Fruit fly (Drosophila melanogaster): ENCODE measurements around the gene CG6168.

CG6168 gene

DNA sequence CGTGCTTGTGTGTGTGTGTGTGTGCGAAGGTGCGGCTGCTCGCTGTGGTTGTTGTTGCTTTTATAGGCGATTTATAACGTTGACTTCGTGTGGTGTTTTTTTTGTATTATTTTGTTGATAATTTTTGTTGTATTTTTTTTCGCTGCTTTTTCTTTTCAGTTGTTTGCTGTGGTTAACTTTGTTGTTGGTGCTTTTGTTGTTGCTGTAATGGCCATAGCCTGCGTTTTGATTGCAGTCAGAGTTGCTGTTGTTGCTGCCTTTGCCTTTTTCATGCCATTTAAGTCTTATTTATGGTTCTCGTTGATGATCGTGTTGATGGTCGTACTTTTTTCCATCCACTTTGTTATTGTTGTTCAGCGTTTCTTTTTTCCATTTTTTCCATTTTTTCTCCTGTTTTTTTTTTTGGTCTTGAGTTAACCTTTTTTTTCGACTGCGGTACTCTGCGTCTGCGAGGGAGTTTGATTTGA lies 3.1 kb upstream of the CG6168 start:
- TF ChIP-seq CG34367 (tag; optimal IDR thresholded peaks at IDR 0.05) = peak; percentile 77
- TF ChIP-seq Ets98B (GFP tag; IDR thresholded peaks at IDR 0.05) = peak; percentile 74
- peak; percentile 77 for TF ChIP-seq Pif1B (GFP tag; optimal IDR thresholded peaks at IDR 0.05)
- TF ChIP-seq Snoo (tag; optimal IDR thresholded peaks at IDR 0.05) = peak; percentile 68
- TF ChIP-seq CG8301 (tag; optimal IDR thresholded peaks at IDR 0.05) = peak; percentile 38
- peak; percentile 56; the same call in 1 of the 2 replicates for TF ChIP-seq CG32121 (GFP tag; IDR thresholded peaks at IDR 0.05)
- TF ChIP-seq EcR (GFP tag; optimal IDR thresholded peaks at IDR 0.05) = peak; percentile 89
- peak; percentile 96 for TF ChIP-seq CG13204 (GFP tag; optimal IDR thresholded peaks at IDR 0.05)
- TF ChIP-seq CG10348 (GFP tag; IDR thresholded peaks at IDR 0.05) = no peak
- TF ChIP-seq CG17806 (tag; optimal IDR thresholded peaks at IDR 0.05) = peak; percentile 60
- TF ChIP-seq CG9948 (tag; optimal IDR thresholded peaks at IDR 0.05) = peak; percentile 45
- peak; percentile 86 for TF ChIP-seq CG4496 (GFP tag; IDR thresholded peaks at IDR 0.05)
- TF ChIP-seq D1 (tag; optimal IDR thresholded peaks at IDR 0.05) = no peak
- TF ChIP-seq CG12605 (GFP tag; IDR thresholded peaks at IDR 0.05) = peak; percentile 93
- TF ChIP-seq CG14655 (GFP tag; optimal IDR thresholded peaks at IDR 0.05) = peak; percentile 44
- peak; percentile 88 for TF ChIP-seq Pif1A (GFP tag; optimal IDR thresholded peaks at IDR 0.05)
- TF ChIP-seq fd96Ca (GFP tag; IDR thresholded peaks at IDR 0.05) = peak; percentile 60
- no peak for TF ChIP-seq rn (GFP tag; IDR thresholded peaks at IDR 0.05)
- TF ChIP-seq gl (tag; optimal IDR thresholded peaks at IDR 0.05) = peak; percentile 96
- peak; percentile 77 for TF ChIP-seq CG8159 (tag; optimal IDR thresholded peaks at IDR 0.05)
- TF ChIP-seq CG15710 (tag; optimal IDR thresholded peaks at IDR 0.05) = peak; percentile 74

DNA sequence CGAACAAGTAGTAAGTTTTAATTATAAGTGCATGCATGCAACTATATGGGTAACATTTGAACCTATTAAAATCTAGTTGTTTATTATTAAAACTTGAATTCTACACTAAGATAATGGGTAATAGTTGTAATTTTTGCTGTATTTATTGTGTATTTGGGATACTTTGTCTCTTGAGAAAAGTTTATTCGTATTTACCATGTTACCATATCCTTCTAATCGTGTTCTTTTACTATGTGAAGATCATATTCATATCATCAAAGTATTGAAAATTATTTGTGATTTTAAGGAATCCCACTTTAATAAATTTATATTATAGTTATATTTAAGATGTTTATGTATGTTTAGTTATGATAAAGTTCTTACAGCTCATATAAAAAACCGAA lies 2.4 kb upstream of the CG6168 start:
- TF ChIP-seq CG17806 (tag; optimal IDR thresholded peaks at IDR 0.05) = no peak
- TF ChIP-seq CG8159 (tag; optimal IDR thresholded peaks at IDR 0.05) = no peak
- no peak for TF ChIP-seq CG32121 (GFP tag; IDR thresholded peaks at IDR 0.05)
- TF ChIP-seq Pif1A (GFP tag; optimal IDR thresholded peaks at IDR 0.05) = no peak
- TF ChIP-seq gl (tag; optimal IDR thresholded peaks at IDR 0.05) = no peak
- TF ChIP-seq D1 (tag; optimal IDR thresholded peaks at IDR 0.05) = no peak
- no peak for TF ChIP-seq rn (GFP tag; IDR thresholded peaks at IDR 0.05)

DNA sequence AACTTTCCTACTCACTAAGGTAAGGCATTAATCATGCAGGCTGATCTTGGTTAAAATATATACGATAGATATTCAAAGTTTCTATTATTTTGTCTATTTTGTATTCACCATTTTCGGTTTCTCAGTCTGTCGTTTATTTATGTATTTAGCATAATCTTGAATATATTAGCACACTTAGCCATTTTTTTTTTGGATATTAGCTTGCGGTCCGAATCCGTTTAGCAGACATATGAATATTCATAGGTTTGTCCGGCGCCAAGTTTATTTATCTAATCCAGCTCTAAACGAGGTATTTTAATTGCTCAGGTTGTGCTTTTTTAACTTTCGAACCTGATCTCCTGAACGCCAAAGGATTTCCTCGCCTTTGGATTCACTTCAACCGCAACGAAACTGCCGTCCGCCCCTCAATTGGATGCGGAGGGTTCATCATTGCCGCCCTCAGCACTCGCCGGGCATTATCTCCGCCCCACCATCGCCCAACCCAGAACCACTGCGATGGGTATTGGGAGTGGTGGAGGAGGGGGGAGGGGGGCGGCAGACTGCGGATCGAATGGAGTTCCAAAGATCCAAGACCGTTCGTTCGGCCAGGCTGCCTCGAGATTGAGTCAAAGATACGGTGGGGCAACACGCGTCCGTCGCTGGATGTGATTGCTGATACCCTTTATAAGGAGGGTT lies 1.8 kb upstream of the CG6168 start:
- peak; percentile 19 for TF ChIP-seq EcR (GFP tag; optimal IDR thresholded peaks at IDR 0.05)
- TF ChIP-seq CG15710 (tag; optimal IDR thresholded peaks at IDR 0.05) = no peak
- no peak for TF ChIP-seq CG17806 (tag; optimal IDR thresholded peaks at IDR 0.05)
- TF ChIP-seq rn (GFP tag; IDR thresholded peaks at IDR 0.05) = no peak
- no peak for TF ChIP-seq CG9948 (tag; optimal IDR thresholded peaks at IDR 0.05)
- no peak for TF ChIP-seq Pif1B (GFP tag; optimal IDR thresholded peaks at IDR 0.05)
- TF ChIP-seq CG32121 (GFP tag; IDR thresholded peaks at IDR 0.05) = peak; percentile 50
- TF ChIP-seq CG12605 (GFP tag; IDR thresholded peaks at IDR 0.05) = peak; percentile 54; the same call in 1 of the 2 replicates
- peak; percentile 82 for TF ChIP-seq CG13204 (GFP tag; optimal IDR thresholded peaks at IDR 0.05)
- TF ChIP-seq Pif1A (GFP tag; optimal IDR thresholded peaks at IDR 0.05) = no peak
- TF ChIP-seq gl (tag; optimal IDR thresholded peaks at IDR 0.05) = peak; percentile 73
- peak; percentile 16; the same call in 1 of the 2 replicates for TF ChIP-seq Ets98B (GFP tag; IDR thresholded peaks at IDR 0.05)
- TF ChIP-seq CG10348 (GFP tag; IDR thresholded peaks at IDR 0.05) = no peak
- no peak for TF ChIP-seq D1 (tag; optimal IDR thresholded peaks at IDR 0.05)
- TF ChIP-seq CG8159 (tag; optimal IDR thresholded peaks at IDR 0.05) = peak; percentile 33
- TF ChIP-seq Snoo (tag; optimal IDR thresholded peaks at IDR 0.05) = no peak
- no peak for TF ChIP-seq CG8301 (tag; optimal IDR thresholded peaks at IDR 0.05)
- peak; percentile 69; the same call in 1 of the 3 replicates for TF ChIP-seq fd96Ca (GFP tag; IDR thresholded peaks at IDR 0.05)
- TF ChIP-seq CG4496 (GFP tag; IDR thresholded peaks at IDR 0.05) = peak; percentile 82
- TF ChIP-seq CG14655 (GFP tag; optimal IDR thresholded peaks at IDR 0.05) = peak; percentile 30
- TF ChIP-seq CG34367 (tag; optimal IDR thresholded peaks at IDR 0.05) = no peak

DNA sequence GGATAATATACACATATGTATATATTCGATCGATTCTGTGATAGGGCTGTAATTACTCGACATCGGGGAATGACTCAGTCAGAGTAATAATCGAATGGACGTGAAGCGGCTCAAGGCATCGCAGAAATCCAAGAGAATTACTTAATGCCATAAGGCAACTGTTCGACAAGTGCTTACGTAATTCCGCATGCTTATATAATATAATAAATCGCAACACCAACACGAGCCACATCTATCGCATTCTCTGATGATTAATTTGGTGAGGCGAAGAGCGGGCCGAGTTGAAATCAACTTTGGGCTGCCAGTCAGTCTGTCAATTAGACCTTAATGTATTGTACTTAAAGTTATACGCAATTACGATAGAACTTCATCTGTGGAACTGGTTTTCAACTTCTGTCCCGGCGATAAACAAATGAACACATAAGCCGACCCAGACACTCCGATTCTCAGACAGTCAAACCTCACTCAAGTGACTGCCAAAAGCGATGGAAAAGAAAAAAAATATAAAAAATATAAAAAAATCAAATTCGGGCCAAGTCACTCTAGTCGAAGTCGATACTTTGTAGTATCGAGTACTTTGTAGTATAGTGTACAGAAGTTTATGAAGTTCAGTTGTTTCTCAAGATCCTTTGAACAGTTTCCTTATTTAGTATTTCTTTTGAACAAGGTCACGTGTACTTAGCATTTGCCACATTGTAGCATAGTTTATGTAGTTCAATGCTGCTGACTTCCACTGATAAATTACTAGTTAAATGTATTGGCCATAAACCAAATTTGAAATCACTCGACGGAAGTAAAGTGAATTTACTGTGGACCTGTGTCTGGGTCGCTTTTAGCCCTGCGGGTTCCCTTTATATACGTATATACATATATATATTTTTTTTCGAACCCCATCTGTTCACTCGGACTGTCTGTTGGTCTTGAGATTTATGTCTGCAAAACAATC lies 902 bp upstream of the CG6168 start:
- TF ChIP-seq CG17806 (tag; optimal IDR thresholded peaks at IDR 0.05) (peak; percentile 42), CG10348 (GFP tag; IDR thresholded peaks at IDR 0.05) (no peak), CG12605 (GFP tag; IDR thresholded peaks at IDR 0.05) (no peak), CG9948 (tag; optimal IDR thresholded peaks at IDR 0.05) (peak; percentile 43), CG34367 (tag; optimal IDR thresholded peaks at IDR 0.05) (no peak), CG14655 (GFP tag; optimal IDR thresholded peaks at IDR 0.05) (peak; percentile 37), rn (GFP tag; IDR thresholded peaks at IDR 0.05) (no peak), Snoo (tag; optimal IDR thresholded peaks at IDR 0.05) (peak; percentile 50), CG4496 (GFP tag; IDR thresholded peaks at IDR 0.05) (no peak), EcR (GFP tag; optimal IDR thresholded peaks at IDR 0.05) (no peak), CG8159 (tag; optimal IDR thresholded peaks at IDR 0.05) (peak; percentile 59), Pif1B (GFP tag; optimal IDR thresholded peaks at IDR 0.05) (peak; percentile 23), Pif1A (GFP tag; optimal IDR thresholded peaks at IDR 0.05) (peak; percentile 36), CG15710 (tag; optimal IDR thresholded peaks at IDR 0.05) (peak; percentile 59)

DNA sequence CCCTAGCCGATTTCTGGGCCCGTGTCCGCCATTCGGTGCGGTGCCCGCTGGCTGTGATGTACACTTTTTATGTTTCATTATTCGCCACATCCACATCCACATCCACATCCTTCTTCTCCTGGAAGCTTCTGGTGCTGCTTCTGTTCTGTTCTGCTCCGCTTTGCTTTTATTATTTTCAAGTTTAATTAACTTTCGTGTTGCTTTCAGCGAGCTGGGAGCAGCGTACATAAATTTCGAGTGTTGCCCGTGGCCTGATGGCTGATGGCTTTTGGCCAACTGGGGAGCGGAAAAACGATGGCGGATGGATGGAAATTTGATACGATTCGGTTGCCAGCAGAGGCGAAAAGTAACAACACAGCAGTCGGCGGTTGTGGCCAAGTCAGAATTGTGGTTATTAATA lies 1.4 kb downstream of the CG6168 start:
- no peak for TF ChIP-seq Pif1A (GFP tag; optimal IDR thresholded peaks at IDR 0.05)
- no peak for TF ChIP-seq rn (GFP tag; IDR thresholded peaks at IDR 0.05)
- TF ChIP-seq CG13204 (GFP tag; optimal IDR thresholded peaks at IDR 0.05) = no peak
- no peak for TF ChIP-seq CG17806 (tag; optimal IDR thresholded peaks at IDR 0.05)
- no peak for TF ChIP-seq Snoo (tag; optimal IDR thresholded peaks at IDR 0.05)
- TF ChIP-seq CG8159 (tag; optimal IDR thresholded peaks at IDR 0.05) = no peak
- TF ChIP-seq D1 (tag; optimal IDR thresholded peaks at IDR 0.05) = no peak
- TF ChIP-seq CG34367 (tag; optimal IDR thresholded peaks at IDR 0.05) = no peak
- TF ChIP-seq Ets98B (GFP tag; IDR thresholded peaks at IDR 0.05) = no peak
- TF ChIP-seq CG15710 (tag; optimal IDR thresholded peaks at IDR 0.05) = no peak
- no peak for TF ChIP-seq fd96Ca (GFP tag; IDR thresholded peaks at IDR 0.05)
- TF ChIP-seq CG14655 (GFP tag; optimal IDR thresholded peaks at IDR 0.05) = no peak
- TF ChIP-seq gl (tag; optimal IDR thresholded peaks at IDR 0.05) = no peak
- TF ChIP-seq CG32121 (GFP tag; IDR thresholded peaks at IDR 0.05) = no peak
- TF ChIP-seq Pif1B (GFP tag; optimal IDR thresholded peaks at IDR 0.05) = no peak
- TF ChIP-seq CG4496 (GFP tag; IDR thresholded peaks at IDR 0.05) = no peak

Measured in whole organism, pupa.